Worm (Caenorhabditis elegans) whole organism, L3 larva: Measurements from ENCODE around the gene Y39A3B.7.

Source experiments
- R02D3.7 ChIP-seq: fragments of 150-350 bp; optimal IDR thresholded peaks from 2 replicates; lab custom pipeline; 2014; ENCODE audit warnings: missing biosample characterization, missing genetic modification characterization
- ZK546.5 ChIP-seq: sonication (generic microtip); optimal IDR thresholded peaks from 2 replicates; lab custom pipeline; 2017; ENCODE audit warnings: missing biosample characterization, missing genetic modification characterization
- aly-2 ChIP-seq: fragments of 150-350 bp; optimal IDR thresholded peaks from 2 replicates; lab custom pipeline; 2014; ENCODE audit warnings: missing biosample characterization, missing genetic modification characterization
- ama-1 ChIP-seq: fragments of 150-350 bp; optimal IDR thresholded peaks from 2 replicates; lab custom pipeline; 2018
- ceh-28 ChIP-seq: fragments of 150-350 bp; optimal IDR thresholded peaks from 2 replicates; lab custom pipeline; 2014; ENCODE audit warnings: missing biosample characterization, missing genetic modification reagents, missing genetic modification characterization
- egl-5 ChIP-seq: fragments of 150-350 bp; optimal IDR thresholded peaks from 2 replicates; lab custom pipeline; 2017; ENCODE audit warnings: missing biosample characterization, missing genetic modification reagents, missing genetic modification characterization, inconsistent platforms
- elt-1 ChIP-seq: fragments of 150-350 bp; optimal IDR thresholded peaks from 2 replicates; lab custom pipeline; 2014; ENCODE audit warnings: missing biosample characterization, missing genetic modification characterization
- elt-2 ChIP-seq: sonication (generic microtip); optimal IDR thresholded peaks from 2 replicates; lab custom pipeline; 2016; ENCODE audit warnings: missing genetic modification reagents, mild to moderate bottlenecking, missing genetic modification characterization, missing compliant biosample characterization
- eor-1 ChIP-seq, 2 experiments: fragments of 150-350 bp; optimal IDR thresholded peaks; 2 replicates each; lab custom pipeline; 2014 to 2018; ENCODE audit warnings: missing biosample characterization in 2 of 2, missing genetic modification characterization in 2 of 2
- fkh-10 ChIP-seq: sonication (generic microtip); optimal IDR thresholded peaks from 2 replicates; lab custom pipeline; 2017; ENCODE audit warnings: missing biosample characterization, missing genetic modification reagents, missing genetic modification characterization
- fkh-2 ChIP-seq: fragments of 150-350 bp; optimal IDR thresholded peaks from 2 replicates; lab custom pipeline; 2014; ENCODE audit warnings: missing biosample characterization, missing genetic modification reagents, missing genetic modification characterization
- hmg-11 ChIP-seq: sonication (generic microtip); optimal IDR thresholded peaks from 2 replicates; lab custom pipeline; 2016; ENCODE audit warnings: missing genetic modification characterization, missing compliant biosample characterization
- jun-1 ChIP-seq: fragments of 150-350 bp; optimal IDR thresholded peaks from 2 replicates; lab custom pipeline; 2014; ENCODE audit warnings: missing biosample characterization, missing genetic modification reagents, missing genetic modification characterization
- lin-39 ChIP-seq: fragments of 150-350 bp; optimal IDR thresholded peaks from 2 replicates; lab custom pipeline; 2018; ENCODE audit warnings: missing biosample characterization, missing genetic modification reagents, missing genetic modification characterization
- mdl-1 ChIP-seq: fragments of 150-350 bp; optimal IDR thresholded peaks from 2 replicates; lab custom pipeline; 2014; ENCODE audit warnings: missing biosample characterization, missing genetic modification characterization
- nhr-11 ChIP-seq: fragments of 150-350 bp; optimal IDR thresholded peaks from 2 replicates; lab custom pipeline; 2014; ENCODE audit warnings: missing biosample characterization, missing genetic modification characterization
- nhr-23 ChIP-seq: fragments of 150-350 bp; optimal IDR thresholded peaks from 2 replicates; lab custom pipeline; 2014; ENCODE audit warnings: missing biosample characterization, missing genetic modification reagents, missing genetic modification characterization
- nhr-237 ChIP-seq: fragments of 150-350 bp; optimal IDR thresholded peaks from 2 replicates; lab custom pipeline; 2014; ENCODE audit warnings: missing biosample characterization, missing genetic modification characterization
- nhr-28 ChIP-seq: fragments of 150-350 bp; optimal IDR thresholded peaks from 2 replicates; lab custom pipeline; 2014; ENCODE audit warnings: missing biosample characterization, missing genetic modification characterization
- nhr-43 ChIP-seq: sonication (generic microtip); optimal IDR thresholded peaks from 2 replicates; lab custom pipeline; 2016; ENCODE audit warnings: mild to moderate bottlenecking, missing genetic modification characterization, missing compliant biosample characterization; ENCODE audit not compliant: poor library complexity, severe bottlenecking
- nhr-67 ChIP-seq: fragments of 150-350 bp; optimal IDR thresholded peaks from 2 replicates; lab custom pipeline; 2014; ENCODE audit warnings: missing biosample characterization, missing genetic modification characterization
- nhr-77 ChIP-seq: fragments of 150-350 bp; optimal IDR thresholded peaks from 2 replicates; lab custom pipeline; 2014; ENCODE audit warnings: missing biosample characterization, missing genetic modification characterization
- pqm-1 ChIP-seq: fragments of 150-350 bp; optimal IDR thresholded peaks from 2 replicates; lab custom pipeline; 2017; ENCODE audit warnings: missing biosample characterization, missing genetic modification characterization, inconsistent platforms
- sea-2 ChIP-seq: fragments of 150-350 bp; sonication (generic microtip); optimal IDR thresholded peaks from 4 replicates; lab custom pipeline; 2014; ENCODE audit warnings: missing biosample characterization, missing genetic modification reagents, missing genetic modification characterization
- skn-1 ChIP-seq: fragments of 150-350 bp; optimal IDR thresholded peaks from 2 replicates; lab custom pipeline; 2014; ENCODE audit warnings: missing biosample characterization, missing genetic modification characterization
- tbx-2 ChIP-seq: sonication (generic microtip); optimal IDR thresholded peaks from 2 replicates; lab custom pipeline; 2016; ENCODE audit warnings: mild to moderate bottlenecking, missing genetic modification characterization, missing compliant biosample characterization
- zag-1 ChIP-seq: fragments of 150-350 bp; optimal IDR thresholded peaks from 2 replicates; lab custom pipeline; 2014; ENCODE audit warnings: missing biosample characterization, missing genetic modification characterization
- ztf-11 ChIP-seq: fragments of 150-350 bp; optimal IDR thresholded peaks from 2 replicates; lab custom pipeline; 2014; ENCODE audit warnings: missing biosample characterization, missing genetic modification characterization
- ztf-4 ChIP-seq: fragments of 150-350 bp; optimal IDR thresholded peaks from 2 replicates; lab custom pipeline; 2014; ENCODE audit warnings: missing biosample characterization, missing genetic modification characterization

The Y39A3B.7 gene

ce11 chrIII:1969802-1970201 is 15.0 kb downstream of the Y39A3B.7 start, which contains the start of gene moa-1:
Gene moa-1 (minus strand): TSS chrIII:1969902.
- TF ChIP-seq hmg-11 (tag; lab: Kevin White, UChicago) = no peak
- TF ChIP-seq nhr-67 (tag; lab: Kevin White, UChicago) = no peak
- no peak for TF ChIP-seq ztf-11
- TF ChIP-seq elt-1 (tag; lab: Kevin White, UChicago) = no peak
- TF ChIP-seq ztf-4 (tag; lab: Kevin White, UChicago) = no peak
- TF ChIP-seq egl-5 (tag; lab: Kevin White, UChicago) = no peak
- no peak for TF ChIP-seq skn-1 (tag; lab: Kevin White, UChicago)
- no peak for TF ChIP-seq elt-2 (tag; lab: Kevin White, UChicago)
- no peak for TF ChIP-seq nhr-237 (tag; lab: Kevin White, UChicago)
- no peak for TF ChIP-seq nhr-28 (tag; lab: Kevin White, UChicago)
- no peak for TF ChIP-seq jun-1 (tag; lab: Kevin White, UChicago)
- TF ChIP-seq mdl-1 (tag; lab: Kevin White, UChicago) = no peak
- no peak for TF ChIP-seq nhr-11 (tag; lab: Kevin White, UChicago)
- no peak for TF ChIP-seq fkh-2 (tag; lab: Kevin White, UChicago)
- no peak for TF ChIP-seq fkh-10 (GFP tag; lab: Kevin White, UChicago)
- TF ChIP-seq nhr-77 (tag; lab: Kevin White, UChicago) = no peak

- peak; percentile 76 for TF ChIP-seq ceh-28
Measured at ce11 chrIII:1965580-1965979, 19.2 kb downstream of the Y39A3B.7 start.

DNA sequence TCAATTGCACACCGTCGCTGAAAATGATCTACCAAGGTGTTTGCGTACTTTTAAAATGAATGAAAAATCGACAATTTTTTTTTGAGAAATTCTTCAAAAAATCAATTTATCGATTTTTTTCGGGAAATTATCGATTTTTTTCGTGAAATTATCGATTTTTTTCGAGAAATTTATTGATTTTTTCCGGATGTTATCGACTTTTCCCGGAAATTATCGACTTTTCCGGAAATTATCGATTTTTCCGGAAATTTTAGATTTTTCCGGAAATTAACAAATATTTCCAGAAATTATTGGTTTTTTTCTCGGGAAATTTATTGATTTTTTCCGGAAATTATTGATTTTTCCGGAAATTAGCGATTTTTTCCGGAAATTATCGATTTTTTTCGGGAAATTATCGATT is 19.6 kb downstream of the Y39A3B.7 start:
- TF ChIP-seq ceh-28 = peak; percentile 91
- TF ChIP-seq, all 47 proteins: peak for 1; not testable (repeated sequence) for 46

DNA sequence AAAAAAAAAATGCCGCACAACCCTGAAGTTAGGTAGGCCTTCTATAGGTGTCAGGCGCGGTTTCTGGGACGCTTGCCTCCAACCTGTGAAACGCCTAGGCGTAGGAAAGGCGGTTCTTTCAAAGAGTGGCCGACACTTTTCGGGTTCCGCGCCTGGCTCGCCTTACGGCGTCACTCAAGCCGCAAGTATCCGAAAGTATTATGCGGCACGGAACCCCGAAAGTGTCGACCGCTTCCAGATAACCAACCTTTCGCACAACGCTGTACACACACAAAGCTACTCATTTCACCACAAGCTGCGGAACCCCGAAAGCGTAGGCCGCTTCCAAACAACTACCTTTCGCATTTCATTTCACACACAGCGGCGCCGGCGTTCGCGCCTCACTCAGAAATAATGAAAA is 21.6 kb downstream of the Y39A3B.7 start:
- TF ChIP-seq sea-2 (GFP tag; lab: Kevin White, UChicago) = no peak
- no peak for TF ChIP-seq hmg-11 (tag; lab: Kevin White, UChicago)
- TF ChIP-seq ama-1 (lab: Kevin White, UChicago) = no peak
- no peak for TF ChIP-seq pqm-1
- no peak for TF ChIP-seq ztf-4 (tag; lab: Kevin White, UChicago)
- no peak for TF ChIP-seq ztf-11
- TF ChIP-seq fkh-2 (tag; lab: Kevin White, UChicago) = no peak
- TF ChIP-seq zag-1 = no peak
- TF ChIP-seq tbx-2 (tag; lab: Kevin White, UChicago) = no peak
- no peak for TF ChIP-seq eor-1 (tag; optimal IDR thresholded peaks at IDR 0.05; lab: Kevin White, UChicago)
- TF ChIP-seq ZK546.5 (tag; lab: Kevin White, UChicago) = no peak
- no peak for TF ChIP-seq R02D3.7 (tag; lab: Kevin White, UChicago)
- TF ChIP-seq skn-1 (tag; lab: Kevin White, UChicago) = no peak
- TF ChIP-seq mdl-1 (tag; lab: Kevin White, UChicago) = no peak
- TF ChIP-seq lin-39 (tag; lab: Kevin White, UChicago) = no peak
- TF ChIP-seq aly-2 = no peak

- peak; percentile 41 for TF ChIP-seq elt-2 (tag; lab: Kevin White, UChicago)
- TF ChIP-seq nhr-23 (tag; lab: Kevin White, UChicago) = peak; percentile 46
- no peak for TF ChIP-seq ZK546.5 (tag; lab: Kevin White, UChicago)
- TF ChIP-seq, all 47 proteins: peak for 2
Measured at ce11 chrIII:1962552-1962951, 22.2 kb downstream of the Y39A3B.7 start.

DNA sequence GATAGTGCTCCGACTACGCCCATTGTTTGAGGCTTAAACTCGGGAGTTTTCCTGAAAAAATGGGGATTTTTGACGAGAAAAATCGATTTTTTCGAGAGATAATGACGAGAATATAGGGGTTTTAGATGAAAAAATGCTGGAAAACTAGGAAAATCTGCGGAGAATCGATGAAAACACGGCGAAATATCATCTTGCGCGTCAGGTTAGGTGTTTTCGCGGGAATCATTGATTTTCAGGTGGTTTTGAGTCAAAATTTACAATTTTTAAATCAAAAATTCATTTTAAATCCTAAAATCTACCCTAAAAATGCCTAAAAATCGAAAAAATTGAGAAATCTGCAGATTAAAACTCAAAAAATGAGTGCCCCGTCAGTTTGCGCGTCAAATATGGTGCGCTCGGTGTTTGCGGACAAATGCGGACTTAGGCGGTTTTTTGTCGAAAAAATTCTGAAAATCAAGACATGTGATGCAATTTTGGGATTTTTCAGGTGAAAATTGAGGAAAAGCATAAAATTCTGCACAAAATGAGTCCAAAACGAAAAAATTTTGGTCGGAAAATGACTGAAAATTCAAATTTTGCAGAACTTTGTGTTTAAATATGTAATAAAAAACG is 22.8 kb downstream of the Y39A3B.7 start, which contains the start of gene mboa-6:
TSS of gene mboa-6 (minus strand) at position 51 of the 612 bp plus-strand sequence.
- TF ChIP-seq nhr-43 (no peak), egl-5 (tag; lab: Kevin White, UChicago) (no peak), nhr-11 (tag; lab: Kevin White, UChicago) (no peak), hmg-11 (tag; lab: Kevin White, UChicago) (peak; percentile 18), nhr-77 (tag; lab: Kevin White, UChicago) (no peak), lin-39 (tag; lab: Kevin White, UChicago) (no peak)
